Fruit fly (Drosophila melanogaster): ENCODE measurements around the gene CG9449.

DNA sequence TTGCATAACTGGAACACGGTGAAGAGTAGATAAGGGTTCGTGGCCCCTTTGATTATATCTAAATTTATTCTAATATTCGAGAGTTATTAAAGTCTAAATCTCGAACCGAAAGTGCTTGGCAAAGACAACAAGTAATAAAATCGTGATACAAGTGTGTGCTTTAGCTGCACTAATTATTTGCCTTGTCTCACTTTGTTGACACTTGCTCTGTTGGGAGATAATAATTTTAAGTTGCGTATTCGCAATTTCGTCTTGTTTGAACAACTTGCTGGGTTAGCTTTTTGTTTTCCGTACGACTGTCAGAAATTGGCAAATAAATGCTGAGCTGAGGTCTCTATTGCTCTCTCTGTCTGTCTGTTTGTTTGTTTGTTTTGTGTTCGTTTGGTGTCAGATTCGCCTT, 7.2 kb upstream of the CG9449 start:
- no peak for TF ChIP-seq psq (GFP tag; optimal IDR thresholded peaks at IDR 0.05)
- no peak for TF ChIP-seq Rel (GFP tag; optimal IDR thresholded peaks at IDR 0.05)
- no peak for TF ChIP-seq Rel (tag; optimal IDR thresholded peaks at IDR 0.05)

Measured in whole organism, wandering third instar larva.